Worm (Caenorhabditis elegans) whole organism, L4 larva: ENCODE data around the gene col-13.
A peak's percentile ranks its signal among the peaks of the same experiment; 100 is the strongest.

ENCODE experiments used
- F37D6.2 ChIP-seq: sonication (generic microtip); optimal IDR thresholded peaks from 2 replicates; lab custom pipeline; 2016; ENCODE audit warnings: mild to moderate bottlenecking, missing genetic modification characterization, missing compliant biosample characterization
- cey-2 ChIP-seq: sonication (generic microtip); optimal IDR thresholded peaks from 3 replicates; lab custom pipeline; 2017; ENCODE audit warnings: missing genetic modification characterization, mild to moderate bottlenecking, missing compliant biosample characterization, antibody characterized with exemption, borderline replicate concordance; ENCODE audit not compliant: insufficient read depth
- daf-8 ChIP-seq: fragments of 200-800 bp; sonication (Bioruptor generic); IDR thresholded peaks from 2 replicates; pipeline ENCODE4 v1.3.6; 2022; ENCODE audit warnings: missing genetic modification characterization, missing compliant biosample characterization
- dve-1 ChIP-seq: sonication (generic microtip); optimal IDR thresholded peaks from 2 replicates; lab custom pipeline; 2017; ENCODE audit warnings: antibody characterized with exemption, mild to moderate bottlenecking, missing genetic modification characterization, missing compliant biosample characterization; ENCODE audit not compliant: insufficient read depth
- hlh-30 ChIP-seq: sonication (generic microtip); optimal IDR thresholded peaks from 2 replicates; lab custom pipeline; 2017; ENCODE audit warnings: antibody characterized with exemption, mild to moderate bottlenecking, missing genetic modification characterization, missing compliant biosample characterization; ENCODE audit not compliant: insufficient read depth
- madf-5 ChIP-seq, 2 experiments: fragments of 200-800 bp; sonication (Bioruptor generic); IDR thresholded peaks; 2 replicates each; pipeline ENCODE4 v1.3.6; 2022; ENCODE audit warnings: missing compliant biosample characterization in 2 of 2, missing genetic modification characterization in 2 of 2
- mep-1 ChIP-seq: fragments of 150-350 bp; sonication (generic microtip); optimal IDR thresholded peaks from 3 replicates; lab custom pipeline; 2014; ENCODE audit warnings: missing biosample characterization, missing genetic modification characterization
- nhr-48 ChIP-seq: sonication (generic microtip); optimal IDR thresholded peaks from 2 replicates; lab custom pipeline; 2016; ENCODE audit warnings: mild to moderate bottlenecking, missing genetic modification characterization, missing compliant biosample characterization
- php-3 ChIP-seq: fragments of 200-800 bp; sonication (Bioruptor generic); IDR thresholded peaks from 2 replicates; pipeline ENCODE4 v1.3.6; 2022; ENCODE audit warnings: missing genetic modification reagents, missing genetic modification characterization, missing compliant biosample characterization
- unc-62 ChIP-seq, 3 experiments: fragments of 150-350 bp in 1 of 3; sonication (generic microtip); optimal IDR thresholded peaks in 2 of 3; peaks in 1 of 3; 1 replicate in 1 of 3; 2 replicates in 2 of 3; lab custom pipeline; 2014 to 2017; ENCODE audit warnings: missing biosample characterization in 3 of 3, missing genetic modification characterization in 3 of 3, missing genetic modification reagents in 3 of 3, missing genotype in 1 of 3

Gene col-13

DNA sequence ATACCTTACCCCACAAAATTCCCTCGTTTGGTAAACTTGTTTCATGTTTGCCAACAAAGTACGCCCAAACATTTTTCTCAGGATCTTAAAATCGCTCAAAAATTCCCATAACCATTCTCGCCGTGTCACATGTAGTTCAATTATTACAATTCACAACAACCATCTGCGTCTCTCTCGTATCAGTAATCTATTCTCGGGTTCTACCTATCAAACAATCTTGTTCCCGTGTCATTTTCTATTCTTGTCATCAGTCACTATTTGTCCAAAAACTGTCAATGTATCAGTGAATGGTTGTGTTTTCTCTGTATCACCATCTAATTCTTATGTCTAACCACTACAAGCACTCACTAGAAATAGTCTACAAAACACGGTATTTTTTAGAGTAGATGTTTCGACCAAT, 50.5 kb downstream of the col-13 start (continued):
- TF ChIP-seq cey-2 (tag; lab: Kevin White, UChicago) (peak; percentile 59), unc-62 (GFP tag; optimal IDR thresholded peaks at IDR 0.05 in 1 of 2; lab: Kevin White, UChicago) (peak in 1 of 2 experiments; percentile 42), unc-62 (tag; optimal IDR thresholded peaks at IDR 0.05; lab: Kevin White, UChicago) (no peak), mep-1 (tag; lab: Kevin White, UChicago) (peak; percentile 33), hlh-30 (tag; lab: Kevin White, UChicago) (peak; percentile 82), madf-5 (GFP tag; IDR thresholded peaks at IDR 0.05; lab: Robert Waterston, UW) (no peak), F37D6.2 (tag; lab: Kevin White, UChicago) (no peak), php-3 (GFP tag; lab: Robert Waterston, UW) (0 out of 2 replicates have a peak, but pooled peaks have one; percentile 33), daf-8 (GFP tag; lab: Robert Waterston, UW) (no peak), nhr-48 (tag; lab: Kevin White, UChicago) (peak; percentile 67), dve-1 (peak; percentile 89)
